Fruit fly (Drosophila melanogaster): ENCODE measurements around the gene CG13949.
A peak's percentile ranks its signal among the peaks of the same experiment; 100 is the strongest.

Gene CG13949

DNA sequence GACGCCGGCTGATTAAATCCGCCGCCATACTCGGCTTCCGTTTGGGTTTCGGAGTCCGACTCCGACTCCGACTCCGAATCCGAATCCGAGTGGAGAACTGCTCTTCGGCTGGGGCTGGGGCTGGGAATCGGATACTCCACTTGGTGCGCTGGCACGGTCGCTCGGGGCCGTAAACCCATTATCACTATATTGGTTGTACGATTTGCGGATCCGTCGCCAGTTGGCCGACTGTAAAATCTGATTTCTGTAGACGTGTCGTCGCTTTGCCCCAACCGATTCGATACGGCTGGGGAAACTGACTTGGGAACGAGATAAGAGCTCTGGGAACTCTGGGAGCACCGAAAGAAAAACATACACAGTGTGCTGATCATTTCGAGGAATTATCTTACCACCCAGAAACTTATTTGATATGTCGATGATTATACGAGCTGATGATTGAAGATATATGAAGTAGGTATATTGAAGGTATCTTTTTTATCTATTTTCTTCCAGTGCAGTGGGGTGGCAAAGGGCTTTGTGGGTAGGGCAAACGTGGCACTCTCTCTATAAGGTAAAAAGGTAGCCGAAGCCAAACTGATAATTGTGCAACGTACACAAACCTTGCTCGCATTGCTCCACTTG is 2.9 kb downstream of the CG13949 start (continued):
- TF ChIP-seq ss (GFP tag; optimal IDR thresholded peaks at IDR 0.05), result no peak
- no peak for TF ChIP-seq CG11762 (GFP tag; optimal IDR thresholded peaks at IDR 0.05; ENCODE audit: insufficient read depth)
- no peak for TF ChIP-seq dac (GFP tag; optimal IDR thresholded peaks at IDR 0.05)
- no peak for TF ChIP-seq fd85E (GFP tag; optimal IDR thresholded peaks at IDR 0.05)
- TF ChIP-seq CG10669 (GFP tag; optimal IDR thresholded peaks at IDR 0.05), result no peak
- peak; percentile 8 for TF ChIP-seq CG16779 (tag; optimal IDR thresholded peaks at IDR 0.05)
- TF ChIP-seq CG7368 (GFP tag; optimal IDR thresholded peaks at IDR 0.05), result peak; percentile 14
- TF ChIP-seq Eip75B (GFP tag; optimal IDR thresholded peaks at IDR 0.05), result peak; percentile 39
- TF ChIP-seq cyc (GFP tag; optimal IDR thresholded peaks at IDR 0.05), result no peak
- TF ChIP-seq CG6854 (GFP tag; optimal IDR thresholded peaks at IDR 0.05), result no peak
- 0 out of 3 replicates have a peak, but pooled peaks have one; percentile 34 for TF ChIP-seq eg (GFP tag; IDR thresholded peaks at IDR 0.05)
- TF ChIP-seq acj6 (GFP tag; optimal IDR thresholded peaks at IDR 0.05), result no peak
- TF ChIP-seq CG8632 (GFP tag; optimal IDR thresholded peaks at IDR 0.05), result no peak
- no peak for TF ChIP-seq CG34406 (GFP tag; optimal IDR thresholded peaks at IDR 0.05)
- no peak for TF ChIP-seq CG6808 (GFP tag; optimal IDR thresholded peaks at IDR 0.05)
- TF ChIP-seq Eip78C (GFP tag), result peak; percentile 38
- TF ChIP-seq CG11294 (GFP tag; IDR thresholded peaks at IDR 0.05), result no peak
- no peak for TF ChIP-seq Ets96B (tag; optimal IDR thresholded peaks at IDR 0.05)
- TF ChIP-seq Met (GFP tag; optimal IDR thresholded peaks at IDR 0.05), result peak; percentile 7
- no peak for TF ChIP-seq CG15336 (GFP tag; IDR thresholded peaks at IDR 0.05)

DNA sequence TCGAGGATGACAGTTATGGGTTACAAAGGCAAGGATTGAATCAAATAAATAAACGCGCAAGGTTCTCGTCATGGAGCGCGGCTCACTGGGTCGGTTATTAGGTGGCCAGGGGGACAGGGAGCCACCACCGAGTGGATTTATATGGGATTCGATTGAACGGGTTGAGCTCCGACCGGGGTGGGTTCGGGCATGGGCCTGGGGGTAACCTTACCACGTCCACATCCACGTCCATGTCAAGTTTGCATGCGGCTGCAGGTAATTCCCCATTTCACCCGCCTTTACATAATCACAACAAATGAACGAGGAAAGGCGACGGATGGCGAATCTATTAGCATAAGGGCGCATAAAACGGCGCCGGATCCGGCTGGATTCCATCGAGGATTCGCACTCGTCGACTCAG is 4.8 kb downstream of the CG13949 start, which contains the start of gene CG13950:
Gene CG13950 (plus strand): TSS at position 301 of the 400 bp plus-strand sequence.
- TF ChIP-seq ss (GFP tag; optimal IDR thresholded peaks at IDR 0.05), result no peak

DNA sequence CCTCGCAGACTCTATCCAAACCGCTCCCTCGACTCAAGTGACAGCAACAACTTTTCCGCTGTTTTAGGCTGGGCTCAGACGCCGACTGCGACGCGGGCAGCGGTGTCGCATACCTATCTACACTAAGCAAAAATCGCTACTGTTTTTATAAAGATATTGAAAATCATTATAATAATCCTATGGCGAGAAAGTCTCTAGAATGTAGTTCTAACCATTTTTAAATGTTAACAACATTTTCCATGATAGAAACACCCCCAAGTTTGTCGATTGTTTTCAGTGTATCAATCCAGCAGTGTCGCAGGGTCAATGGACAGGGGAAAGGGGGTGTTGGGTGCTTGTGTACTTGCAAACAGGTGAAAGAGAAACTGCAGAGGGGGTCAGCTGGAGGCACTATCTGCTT is 10.7 kb downstream of the CG13949 start:
- TF ChIP-seq Eip93F (GFP tag; optimal IDR thresholded peaks at IDR 0.05), result peak; percentile 93
- TF ChIP-seq CG6276 (GFP tag; optimal IDR thresholded peaks at IDR 0.05), result peak; percentile 95
- peak; percentile 98 for TF ChIP-seq lz (GFP tag; optimal IDR thresholded peaks at IDR 0.05)
- TF ChIP-seq fd85E (GFP tag; optimal IDR thresholded peaks at IDR 0.05), result peak; percentile 90
- TF ChIP-seq CG3919 (GFP tag; optimal IDR thresholded peaks at IDR 0.05), result peak; percentile 99
- TF ChIP-seq Met (GFP tag; optimal IDR thresholded peaks at IDR 0.05), result peak; percentile 98
- TF ChIP-seq achi (GFP tag; optimal IDR thresholded peaks at IDR 0.05), result peak; percentile 97
- TF ChIP-seq acj6 (GFP tag; optimal IDR thresholded peaks at IDR 0.05), result peak; percentile 98
- peak; percentile 95 for TF ChIP-seq Lpt (GFP tag; optimal IDR thresholded peaks at IDR 0.05)
- TF ChIP-seq OdsH (GFP tag; optimal IDR thresholded peaks at IDR 0.05), result peak; percentile 97
- TF ChIP-seq dac (GFP tag; optimal IDR thresholded peaks at IDR 0.05), result peak; percentile 89
- TF ChIP-seq Hr38 (GFP tag; optimal IDR thresholded peaks at IDR 0.05), result peak; percentile 72
- peak; percentile 97 for TF ChIP-seq Sox15 (GFP tag; optimal IDR thresholded peaks at IDR 0.05)
- peak; percentile 87 to 93 for TF ChIP-seq ss (GFP tag; optimal IDR thresholded peaks at IDR 0.05)
- TF ChIP-seq CG10669 (GFP tag; optimal IDR thresholded peaks at IDR 0.05), result peak; percentile 93
- peak; percentile 97 for TF ChIP-seq Sox14 (GFP tag; optimal IDR thresholded peaks at IDR 0.05)
- TF ChIP-seq CG15336 (GFP tag; IDR thresholded peaks at IDR 0.05), result peak; percentile 98
- TF ChIP-seq dsx (GFP tag; optimal IDR thresholded peaks at IDR 0.05; ENCODE audit: poor library complexity, severe bottlenecking), result peak; percentile 92
- TF ChIP-seq Ets96B (tag; optimal IDR thresholded peaks at IDR 0.05), result peak; percentile 93
- TF ChIP-seq CG3032 (tag; optimal IDR thresholded peaks at IDR 0.05), result peak; percentile 95
- TF ChIP-seq eg (GFP tag; IDR thresholded peaks at IDR 0.05), result peak; percentile 98
- TF ChIP-seq CG6792 (GFP tag; optimal IDR thresholded peaks at IDR 0.05), result peak; percentile 98
- TF ChIP-seq CG6854 (GFP tag; optimal IDR thresholded peaks at IDR 0.05), result peak; percentile 88
- peak; percentile 98 for TF ChIP-seq CG8119 (GFP tag; IDR thresholded peaks at IDR 0.05)
- TF ChIP-seq Ets21C (GFP tag; optimal IDR thresholded peaks at IDR 0.05), result peak; percentile 94
- TF ChIP-seq CG31627 (GFP tag; optimal IDR thresholded peaks at IDR 0.05), result peak; percentile 98
- TF ChIP-seq CG11902 (GFP tag; optimal IDR thresholded peaks at IDR 0.05), result peak; percentile 97
- TF ChIP-seq fd59A (GFP tag; optimal IDR thresholded peaks at IDR 0.05), result peak; percentile 92
- TF ChIP-seq CG9139 (GFP tag; optimal IDR thresholded peaks at IDR 0.05), result peak; percentile 88
- peak; percentile 99 for TF ChIP-seq Eip78C (GFP tag)
- peak; percentile 94 for TF ChIP-seq CG7368 (GFP tag; optimal IDR thresholded peaks at IDR 0.05)
- peak; percentile 93 for TF ChIP-seq CG16779 (tag; optimal IDR thresholded peaks at IDR 0.05)
- peak; percentile 97 for TF ChIP-seq CG10631 (GFP tag; optimal IDR thresholded peaks at IDR 0.05)
- peak; percentile 95 for TF ChIP-seq CG4318 (GFP tag; optimal IDR thresholded peaks at IDR 0.05)
- TF ChIP-seq Hr39 (GFP tag; optimal IDR thresholded peaks at IDR 0.05), result peak; percentile 97
- TF ChIP-seq net (GFP tag; optimal IDR thresholded peaks at IDR 0.05), result peak; percentile 98
- TF ChIP-seq Smox (GFP tag; optimal IDR thresholded peaks at IDR 0.05), result peak; percentile 96
- TF ChIP-seq CG11294 (GFP tag; IDR thresholded peaks at IDR 0.05), result peak; percentile 94
- TF ChIP-seq CG8319 (GFP tag; optimal IDR thresholded peaks at IDR 0.05), result peak; percentile 97
- peak; percentile 96 for TF ChIP-seq CG8632 (GFP tag; optimal IDR thresholded peaks at IDR 0.05)

Measured in whole organism, prepupa.